Fruit fly (Drosophila melanogaster): Measurements from ENCODE around the gene CG11586.

CG11586 gene

DNA sequence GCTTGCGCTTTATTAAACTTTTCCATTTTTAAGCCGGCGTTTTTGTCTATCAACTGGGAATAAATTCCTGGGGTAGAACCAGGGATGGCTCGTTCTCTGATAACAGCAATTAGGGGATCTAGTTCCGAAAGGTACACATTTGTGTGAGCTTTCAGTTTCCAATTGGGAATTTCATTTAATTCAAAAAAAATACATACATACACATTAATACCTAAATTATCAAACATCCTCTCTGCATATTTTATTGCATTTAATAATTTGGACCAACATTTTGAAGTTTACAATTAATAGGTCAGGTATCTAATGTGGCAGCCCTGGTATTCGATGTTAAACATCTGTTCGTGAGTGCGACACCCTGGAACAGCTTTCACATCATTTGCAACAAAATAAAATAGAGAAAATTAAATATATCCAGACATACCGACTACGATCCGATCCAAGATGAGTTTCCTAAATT, 3.1 kb downstream of the CG11586 start, which contains the start of the genes CG15011 and CG1309 (continued):
- TF ChIP-seq Taf1 (GFP tag; IDR thresholded peaks at IDR 0.05) (peak; percentile 66), CG30431 (GFP tag; optimal IDR thresholded peaks at IDR 0.05) (peak; percentile 40), grn (GFP tag; optimal IDR thresholded peaks at IDR 0.05) (peak; percentile 50), HmgZ (tag; optimal IDR thresholded peaks at IDR 0.05) (peak; percentile 94), CG32772 (GFP tag; IDR thresholded peaks at IDR 0.05) (peak; percentile 81), odd (GFP tag; optimal IDR thresholded peaks at IDR 0.05) (peak; percentile 53), rib (GFP tag; IDR thresholded peaks at IDR 0.05) (0 out of 2 replicates have a peak, but pooled peaks have one; percentile 35), B-H1 (GFP tag; IDR thresholded peaks at IDR 0.05) (peak; percentile 23; the same call in 1 of the 3 replicates), bcd (GFP tag; optimal IDR thresholded peaks at IDR 0.05) (peak; percentile 80), CG8281 (tag; optimal IDR thresholded peaks at IDR 0.05) (peak; percentile 40), Dp (GFP tag; optimal IDR thresholded peaks at IDR 0.05) (peak; percentile 12), seq (GFP tag; IDR thresholded peaks at IDR 0.05) (peak; percentile 67), CHES-1-like (GFP tag; optimal IDR thresholded peaks at IDR 0.05) (peak; percentile 88), ewg (GFP tag; optimal IDR thresholded peaks at IDR 0.05) (peak; percentile 42), btn (GFP tag; optimal IDR thresholded peaks at IDR 0.05) (peak; percentile 59), CG17568 (GFP tag; optimal IDR thresholded peaks at IDR 0.05) (no peak), TFAM (GFP tag; optimal IDR thresholded peaks at IDR 0.05) (peak; percentile 17), Fer3 (tag; optimal IDR thresholded peaks at IDR 0.05) (peak; percentile 79), CG11247 (GFP tag; IDR thresholded peaks at IDR 0.05) (peak; percentile 56; the same call in 1 of the 2 replicates), twi (tag; optimal IDR thresholded peaks at IDR 0.05) (peak; percentile 83), dysf (GFP tag; IDR thresholded peaks at IDR 0.05) (peak; percentile 77), schlank (tag; optimal IDR thresholded peaks at IDR 0.05) (peak; percentile 8), ERR (GFP tag; optimal IDR thresholded peaks at IDR 0.05) (peak; percentile 49), hbn (GFP tag; IDR thresholded peaks at IDR 0.05; ENCODE audit: partially characterized antibody) (no peak), CG15011 (GFP tag; optimal IDR thresholded peaks at IDR 0.05) (no peak), Doc2 (GFP tag; IDR thresholded peaks at IDR 0.05) (no peak), Atf-2 (GFP tag; optimal IDR thresholded peaks at IDR 0.05) (peak; percentile 84), sqz (GFP tag; optimal IDR thresholded peaks at IDR 0.05) (peak; percentile 24), CG11723 (GFP tag; optimal IDR thresholded peaks at IDR 0.05) (peak; percentile 23), CG10274 (GFP tag; optimal IDR thresholded peaks at IDR 0.05) (peak; percentile 48), pnt (GFP tag; optimal IDR thresholded peaks at IDR 0.05) (peak; percentile 67), zfh1 (GFP tag; IDR thresholded peaks at IDR 0.05) (peak; percentile 79; the same call in 2 of the 3 replicates), Dfd (GFP tag; optimal IDR thresholded peaks at IDR 0.05) (no peak), disco-r (GFP tag; optimal IDR thresholded peaks at IDR 0.05) (peak; percentile 71), Med (GFP tag) (peak; percentile 97), lab (GFP tag; optimal IDR thresholded peaks at IDR 0.05) (peak; percentile 87), CG3163 (GFP tag; optimal IDR thresholded peaks at IDR 0.05) (peak; percentile 63), CG4424 (GFP tag; optimal IDR thresholded peaks at IDR 0.05) (peak; percentile 86), Dip2 (GFP tag; IDR thresholded peaks at IDR 0.05) (no peak), psq (GFP tag; optimal IDR thresholded peaks at IDR 0.05) (peak; percentile 57), CG17829 (tag; optimal IDR thresholded peaks at IDR 0.05) (peak; percentile 90), MBD-R2 (GFP tag; IDR thresholded peaks at IDR 0.05) (peak; percentile 97), fd3F (GFP tag; optimal IDR thresholded peaks at IDR 0.05) (peak; percentile 73), gfzf (GFP tag; optimal IDR thresholded peaks at IDR 0.05) (peak; percentile 23), CG13296 (GFP tag; optimal IDR thresholded peaks at IDR 0.05) (peak; percentile 78), CG2199 (GFP tag; IDR thresholded peaks at IDR 0.05) (0 out of 3 replicates have a peak, but pooled peaks have one; percentile 23), Blimp-1 (GFP tag; optimal IDR thresholded peaks at IDR 0.05) (peak; percentile 77), knrl (GFP tag; IDR thresholded peaks at IDR 0.05; ENCODE audit: partially characterized antibody) (peak; percentile 69), Oli (tag; optimal IDR thresholded peaks at IDR 0.05) (peak; percentile 67), run (tag; optimal IDR thresholded peaks at IDR 0.05) (peak; percentile 39)

All from whole organism, embryonic.